Fruit fly (Drosophila melanogaster) whole organism, embryonic: ENCODE data around the gene CG42579.
A peak's percentile ranks its signal among the peaks of the same experiment; 100 is the strongest.

ENCODE experiments used
- ATbp ChIP-seq: fragments of 200-800 bp; sonication (Bioruptor generic); optimal IDR thresholded peaks from 2 replicates; lab custom pipeline; 2017; ENCODE audit warnings: missing biosample characterization, mild to moderate bottlenecking, missing genetic modification characterization, missing genetic modification reagents
- B-H1 ChIP-seq: fragments of 200-800 bp; sonication (Bioruptor generic); IDR thresholded peaks from 3 replicates; pipeline ENCODE4 v1.3.6; 2022; ENCODE audit warnings: missing biosample characterization, missing genetic modification characterization
- CG10147 ChIP-seq: fragments of 200-800 bp; sonication (Bioruptor generic); optimal IDR thresholded peaks from 2 replicates; lab custom pipeline; 2019; ENCODE audit warnings: missing biosample characterization, mild to moderate bottlenecking, missing genetic modification characterization, moderate library complexity
- CG10959 ChIP-seq: fragments of 200-800 bp; sonication (Bioruptor generic); IDR thresholded peaks from 2 replicates; pipeline ENCODE4 v1.3.6; 2022; ENCODE audit warnings: missing biosample characterization, missing genetic modification characterization
- CG11696 ChIP-seq: fragments of 200-800 bp; sonication (Bioruptor generic); IDR thresholded peaks from 2 replicates; pipeline ENCODE4 v1.3.6; 2022; ENCODE audit warnings: missing biosample characterization, missing genetic modification characterization
- CG12299 ChIP-seq: fragments of 200-800 bp; sonication (Bioruptor generic); optimal IDR thresholded peaks from 2 replicates; lab custom pipeline; 2018; ENCODE audit warnings: missing biosample characterization, mild to moderate bottlenecking, missing genetic modification characterization
- CG12942 ChIP-seq: fragments of 200-800 bp; sonication (Bioruptor generic); optimal IDR thresholded peaks from 3 replicates; lab custom pipeline; 2016; ENCODE audit warnings: missing biosample characterization, missing genetic modification characterization
- CG13287 ChIP-seq: fragments of 200-800 bp; sonication (Bioruptor generic); IDR thresholded peaks from 2 replicates; pipeline ENCODE4 v1.3.6; 2022; ENCODE audit warnings: missing biosample characterization, missing genetic modification characterization; ENCODE audit not compliant: partially characterized antibody
- CG13296 ChIP-seq: fragments of 200-800 bp; sonication (Bioruptor generic); optimal IDR thresholded peaks from 3 replicates; lab custom pipeline; 2018; ENCODE audit warnings: missing biosample characterization, mild to moderate bottlenecking, missing genetic modification characterization
- CG13775 ChIP-seq: fragments of 200-800 bp; sonication (Bioruptor generic); optimal IDR thresholded peaks from 3 replicates; lab custom pipeline; 2017; ENCODE audit warnings: missing biosample characterization, mild to moderate bottlenecking, missing genetic modification characterization
- CG16813 ChIP-seq: fragments of 200-800 bp; sonication (Bioruptor generic); IDR thresholded peaks from 3 replicates; pipeline ENCODE4 v1.3.6; 2022; ENCODE audit warnings: missing biosample characterization, missing genetic modification characterization; ENCODE audit not compliant: partially characterized antibody
- CG17568 ChIP-seq: fragments of 200-800 bp; sonication (Bioruptor generic); optimal IDR thresholded peaks from 2 replicates; lab custom pipeline; 2018; ENCODE audit warnings: missing biosample characterization, mild to moderate bottlenecking, missing genetic modification characterization, moderate library complexity
- CG17829 ChIP-seq: fragments of 200-800 bp; optimal IDR thresholded peaks from 2 replicates; lab custom pipeline; 2019; ENCODE audit warnings: missing biosample characterization, mild to moderate bottlenecking, missing genetic modification characterization, moderate library complexity
- CG18011 ChIP-seq: fragments of 200-800 bp; sonication (Bioruptor generic); optimal IDR thresholded peaks from 2 replicates; lab custom pipeline; 2017; ENCODE audit warnings: missing biosample characterization, missing genetic modification characterization, mild to moderate bottlenecking, moderate library complexity, missing genotype
- CG2120 ChIP-seq: fragments of 200-800 bp; sonication (Bioruptor generic); optimal IDR thresholded peaks from 3 replicates; lab custom pipeline; 2016; ENCODE audit warnings: missing biosample characterization, missing genetic modification characterization
- CG2889 ChIP-seq: fragments of 200-800 bp; sonication (Bioruptor generic); IDR thresholded peaks from 3 replicates; pipeline ENCODE4 v1.3.6; 2022; ENCODE audit warnings: missing biosample characterization, missing genetic modification characterization
- CG31365 ChIP-seq: fragments of 200-800 bp; sonication (Bioruptor generic); optimal IDR thresholded peaks from 2 replicates; lab custom pipeline; 2018; ENCODE audit warnings: missing biosample characterization, mild to moderate bottlenecking, missing genetic modification characterization
- CG31388 ChIP-seq: fragments of 200-800 bp; sonication (Bioruptor generic); optimal IDR thresholded peaks from 2 replicates; lab custom pipeline; 2016; ENCODE audit warnings: missing biosample characterization, missing genetic modification characterization
- CG34376 ChIP-seq: fragments of 200-800 bp; sonication (Bioruptor generic); optimal IDR thresholded peaks from 2 replicates; lab custom pipeline; 2018; ENCODE audit warnings: missing biosample characterization, mild to moderate bottlenecking, missing genetic modification characterization
- CG3726 ChIP-seq: fragments of 200-800 bp; sonication (Bioruptor generic); IDR thresholded peaks from 3 replicates; pipeline ENCODE4, ENCODE4 v1.3.6; 2022; ENCODE audit warnings: missing biosample characterization, missing genetic modification characterization
- CG7786 ChIP-seq: fragments of 200-800 bp; sonication (Bioruptor generic); optimal IDR thresholded peaks from 2 replicates; lab custom pipeline; 2016; ENCODE audit warnings: missing biosample characterization, missing genetic modification characterization
- Dfd ChIP-seq, 2 experiments: fragments of >200 bp; optimal IDR thresholded peaks; 2 replicates each; lab custom pipeline; 2017; ENCODE audit warnings: missing biosample characterization in 2 of 2, missing genetic modification characterization in 2 of 2
- Drgx ChIP-seq: fragments of 200-800 bp; sonication (Bioruptor generic); IDR thresholded peaks from 2 replicates; pipeline ENCODE4 v1.3.6; 2022; ENCODE audit warnings: missing biosample characterization, missing genetic modification characterization
- E2f1 ChIP-seq: fragments of 200-800 bp; sonication (Bioruptor generic); IDR thresholded peaks from 2 replicates; pipeline ENCODE4 v1.3.6; 2022; ENCODE audit warnings: missing biosample characterization, missing genetic modification characterization
- Eip74EF ChIP-seq, 2 experiments: fragments of 200-800 bp in 1 of 2; fragments of >200 bp in 1 of 2; sonication (Bioruptor generic) in 1 of 2; optimal IDR thresholded peaks; 2 replicates each; lab custom pipeline; 2017 to 2019; ENCODE audit warnings: missing biosample characterization in 2 of 2, missing genetic modification characterization in 2 of 2, mild to moderate bottlenecking in 1 of 2, moderate library complexity in 1 of 2
- Ets97D ChIP-seq: fragments of 200-800 bp; sonication (Bioruptor generic); optimal IDR thresholded peaks from 3 replicates; lab custom pipeline; 2016; ENCODE audit warnings: missing biosample characterization, missing genetic modification characterization
- GATAe ChIP-seq: fragments of 200-800 bp; sonication (Bioruptor generic); conservative IDR thresholded peaks from 2 replicates; pipeline ENCODE4 v1.3.6; 2022; ENCODE audit warnings: missing biosample characterization, missing genetic modification characterization
- HLH3B ChIP-seq: fragments of 200-800 bp; sonication (Bioruptor generic); IDR thresholded peaks from 2 replicates; pipeline ENCODE4 v1.3.6; 2022; ENCODE audit warnings: missing biosample characterization, missing genetic modification characterization
- HmgD ChIP-seq: fragments of 200-800 bp; sonication (Bioruptor generic); optimal IDR thresholded peaks from 3 replicates; lab custom pipeline; 2016; ENCODE audit warnings: missing biosample characterization, missing genetic modification characterization
- Hsf ChIP-seq: fragments of 200-800 bp; sonication (Bioruptor generic); optimal IDR thresholded peaks from 3 replicates; lab custom pipeline; 2016; ENCODE audit warnings: missing biosample characterization, missing genetic modification characterization
- Max ChIP-seq: fragments of 200-800 bp; sonication (Bioruptor generic); optimal IDR thresholded peaks from 2 replicates; lab custom pipeline; 2016; ENCODE audit warnings: missing biosample characterization, mild to moderate bottlenecking, missing genetic modification characterization
- Meics ChIP-seq: fragments of 200-800 bp; sonication (Bioruptor generic); optimal IDR thresholded peaks from 2 replicates; lab custom pipeline; 2017; ENCODE audit warnings: missing biosample characterization, mild to moderate bottlenecking, missing genetic modification characterization
- Stat92E ChIP-seq, 3 experiments: fragments of >200 bp in 2 of 3; fragments of 200-800 bp in 1 of 3; sonication (Bioruptor generic) in 1 of 3; optimal IDR thresholded peaks; 2 replicates each; lab custom pipeline; 2017 to 2019; ENCODE audit warnings: missing biosample characterization in 3 of 3, missing genetic modification characterization in 3 of 3, mild to moderate bottlenecking in 1 of 3, moderate library complexity in 1 of 3
- Taf1 ChIP-seq: fragments of 200-800 bp; sonication (Bioruptor generic); IDR thresholded peaks from 2 replicates; pipeline ENCODE4 v1.3.6; 2022; ENCODE audit warnings: missing biosample characterization, missing genetic modification characterization
- ci ChIP-seq: fragments of 200-800 bp; sonication (Bioruptor generic); IDR thresholded peaks from 3 replicates; pipeline ENCODE4 v1.3.6; 2022; ENCODE audit warnings: missing biosample characterization, missing genetic modification characterization
- gce ChIP-seq: fragments of 200-800 bp; sonication (Bioruptor generic); IDR thresholded peaks from 3 replicates; pipeline ENCODE4 v1.3.6; 2022; ENCODE audit warnings: missing biosample characterization, missing genetic modification characterization
- gfzf ChIP-seq: fragments of 200-800 bp; sonication (Bioruptor generic); optimal IDR thresholded peaks from 2 replicates; lab custom pipeline; 2016; ENCODE audit warnings: missing biosample characterization, mild to moderate bottlenecking, missing genetic modification characterization, moderate library complexity
- gsb ChIP-seq: fragments of 200-800 bp; sonication (Bioruptor generic); IDR thresholded peaks from 2 replicates; pipeline ENCODE4 v1.3.6; 2022; ENCODE audit warnings: missing biosample characterization, missing genetic modification characterization
- lab ChIP-seq: fragments of 200-800 bp; sonication (Bioruptor generic); optimal IDR thresholded peaks from 3 replicates; lab custom pipeline; 2017; ENCODE audit warnings: missing biosample characterization, missing genetic modification characterization, mild to moderate bottlenecking, moderate library complexity, missing genetic modification reagents
- luna ChIP-seq: fragments of 200-800 bp; sonication (Bioruptor generic); optimal IDR thresholded peaks from 2 replicates; lab custom pipeline; 2016; ENCODE audit warnings: missing biosample characterization, missing genetic modification characterization
- mam ChIP-seq: fragments of 200-800 bp; sonication (Bioruptor generic); optimal IDR thresholded peaks from 3 replicates; lab custom pipeline; 2016; ENCODE audit warnings: missing biosample characterization, missing genetic modification characterization
- pb ChIP-seq: fragments of 200-800 bp; sonication (Bioruptor generic); optimal IDR thresholded peaks from 3 replicates; lab custom pipeline; 2016; ENCODE audit warnings: missing biosample characterization, missing genetic modification characterization
- phol ChIP-seq: fragments of 200-800 bp; sonication (Bioruptor generic); optimal IDR thresholded peaks from 3 replicates; lab custom pipeline; 2018; ENCODE audit warnings: missing biosample characterization, mild to moderate bottlenecking, missing genetic modification characterization, moderate library complexity
- pros ChIP-seq: fragments of 200-800 bp; sonication (Bioruptor generic); optimal IDR thresholded peaks from 3 replicates; lab custom pipeline; 2019; ENCODE audit warnings: missing biosample characterization, mild to moderate bottlenecking, missing genetic modification characterization, moderate library complexity
- pzg ChIP-seq: fragments of 200-800 bp; sonication (Bioruptor generic); optimal IDR thresholded peaks from 3 replicates; lab custom pipeline; 2018; ENCODE audit warnings: missing biosample characterization, mild to moderate bottlenecking, missing genetic modification characterization, moderate library complexity
- sens ChIP-seq: fragments of 200-800 bp; sonication (Bioruptor generic); peaks from one replicate; lab custom pipeline; 2016; ENCODE audit warnings: missing biosample characterization, missing genetic modification characterization
- sr ChIP-seq: fragments of 200-800 bp; sonication (Bioruptor generic); IDR thresholded peaks from 3 replicates; pipeline ENCODE4 v1.3.6; 2022; ENCODE audit warnings: missing biosample characterization, missing genetic modification characterization
- stc ChIP-seq: fragments of 200-800 bp; sonication (Bioruptor generic); IDR thresholded peaks from 2 replicates; pipeline ENCODE4 v1.3.6; 2022; ENCODE audit warnings: missing biosample characterization, missing genetic modification characterization
- ttk ChIP-seq: fragments of 200-800 bp; sonication (Bioruptor generic); IDR thresholded peaks from 2 replicates; pipeline ENCODE4 v2.1.2; 2022; ENCODE audit warnings: missing biosample characterization, missing genetic modification characterization
- vvl ChIP-seq: fragments of 200-800 bp; sonication (Bioruptor generic); IDR thresholded peaks from 2 replicates; pipeline ENCODE4 v1.3.6; 2022; ENCODE audit warnings: missing biosample characterization, missing genetic modification characterization

CG42579 gene

DNA sequence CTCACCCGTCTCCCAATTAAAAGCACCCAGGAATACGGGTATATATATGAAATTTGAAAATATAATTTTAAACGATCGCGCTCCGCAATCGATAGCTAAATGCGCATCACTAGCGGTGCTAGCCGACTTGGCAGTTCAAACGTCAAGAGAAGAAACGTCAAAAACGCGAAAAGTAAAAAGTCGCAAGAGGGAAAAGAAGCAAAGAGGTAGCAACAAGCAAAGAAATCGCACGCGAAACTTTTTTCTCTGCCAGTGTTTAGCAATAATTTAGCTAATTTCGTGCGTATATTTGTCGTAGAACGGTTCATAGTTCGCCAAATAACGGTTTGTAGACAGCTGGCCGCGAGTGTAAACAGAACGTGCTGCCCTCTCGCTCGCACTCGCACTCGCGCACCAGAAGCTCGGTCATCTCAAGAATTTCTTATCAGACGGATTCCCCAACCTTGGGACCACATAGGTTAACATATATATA, 16.0 kb upstream of the CG42579 start, which contains the start of gene CG1812 (continued):
- no peak for TF ChIP-seq Stat92E (GFP tag; optimal IDR thresholded peaks at IDR 0.05; lab: Kevin White, UChicago)
- no peak for TF ChIP-seq CG12942 (GFP tag; lab: Kevin White, UChicago)
- no peak for TF ChIP-seq gsb (GFP tag; lab: Robert Waterston, UW)
- no peak for TF ChIP-seq Taf1 (GFP tag; lab: Robert Waterston, UW)
- peak; percentile 18 for TF ChIP-seq phol (tag; lab: Kevin White, UChicago)
- TF ChIP-seq stc (GFP tag; lab: Robert Waterston, UW), result peak; percentile 67
- TF ChIP-seq CG7786 (GFP tag; lab: Kevin White, UChicago), result peak; percentile 30
- TF ChIP-seq pb (GFP tag; lab: Kevin White, UChicago), result no peak
- TF ChIP-seq CG13775, result peak; percentile 39
- TF ChIP-seq CG10147 (GFP tag; lab: Kevin White, UChicago), result no peak
- TF ChIP-seq gce (GFP tag; lab: Robert Waterston, UW), result no peak
- peak; percentile 68 for TF ChIP-seq vvl
- peak; percentile 21; the same call in 1 of the 2 replicates for TF ChIP-seq CG13287 (GFP tag; lab: Robert Waterston, UW)
- TF ChIP-seq CG13296, result peak; percentile 23
- peak; percentile 28 for TF ChIP-seq CG17829
- peak; percentile 26 for TF ChIP-seq pzg (GFP tag; lab: Kevin White, UChicago)
- peak; percentile 90 for TF ChIP-seq sens (GFP tag; lab: Kevin White, UChicago)
- TF ChIP-seq GATAe (GFP tag; lab: Robert Waterston, UW), result 0 out of 2 replicates have a peak, but pooled peaks have one; percentile 42
- TF ChIP-seq lab, result peak; percentile 75
- no peak for TF ChIP-seq CG31365 (tag; lab: Kevin White, UChicago)
- no peak for TF ChIP-seq luna (GFP tag; lab: Kevin White, UChicago)
- TF ChIP-seq B-H1 (GFP tag; lab: Robert Waterston, UW), result no peak
- TF ChIP-seq CG2889 (GFP tag; lab: Robert Waterston, UW), result no peak
- TF ChIP-seq gfzf, result peak; percentile 1
- no peak for TF ChIP-seq Dfd (GFP tag; optimal IDR thresholded peaks at IDR 0.05; lab: Kevin White, UChicago)
- TF ChIP-seq Hsf (GFP tag; lab: Kevin White, UChicago), result peak; percentile 47
- TF ChIP-seq ttk (GFP tag; lab: Robert Waterston, UW), result 0 out of 2 replicates have a peak, but pooled peaks have one; percentile 20
- TF ChIP-seq E2f1 (GFP tag; lab: Robert Waterston, UW), result 0 out of 2 replicates have a peak, but pooled peaks have one; percentile 49
- peak; percentile 60; the same call in 2 of the 3 replicates for TF ChIP-seq ci
- no peak for TF ChIP-seq CG17568 (GFP tag; lab: Kevin White, UChicago)
- TF ChIP-seq CG31388, result no peak
- no peak for TF ChIP-seq CG12299 (tag; lab: Kevin White, UChicago)
- TF ChIP-seq CG11696 (GFP tag; lab: Robert Waterston, UW), result peak; percentile 98
- no peak for TF ChIP-seq CG3726 (GFP tag; lab: Robert Waterston, UW)
- peak; percentile 44 for TF ChIP-seq HLH3B (GFP tag; lab: Robert Waterston, UW)
- TF ChIP-seq pros (GFP tag; lab: Kevin White, UChicago), result peak; percentile 46
- TF ChIP-seq Eip74EF (GFP tag; optimal IDR thresholded peaks at IDR 0.05; lab: Kevin White, UChicago), result no peak
- peak; percentile 36 for TF ChIP-seq CG34376 (GFP tag; lab: Kevin White, UChicago)
- peak; percentile 3 for TF ChIP-seq ATbp (GFP tag; lab: Kevin White, UChicago)
- peak; percentile 2 for TF ChIP-seq HmgD (GFP tag; lab: Kevin White, UChicago)
- peak; percentile 73 for TF ChIP-seq Drgx (GFP tag; lab: Robert Waterston, UW)
- peak; percentile 22 for TF ChIP-seq CG18011 (GFP tag; lab: Kevin White, UChicago)
- TF ChIP-seq sr (GFP tag; lab: Robert Waterston, UW), result 0 out of 3 replicates have a peak, but pooled peaks have one; percentile 27
- TF ChIP-seq Ets97D, result peak; percentile 43
- peak; percentile 46 for TF ChIP-seq mam (GFP tag; lab: Kevin White, UChicago)
- TF ChIP-seq CG2120 (GFP tag; lab: Kevin White, UChicago), result peak; percentile 62
- TF ChIP-seq CG10959 (GFP tag; lab: Robert Waterston, UW), result no peak
- TF ChIP-seq Meics, result peak; percentile 27
- no peak for TF ChIP-seq Max
- TF ChIP-seq CG16813, result 0 out of 3 replicates have a peak, but pooled peaks have one; percentile 6
